Fruit fly (Drosophila melanogaster): Measurements from ENCODE around the gene CG17129.

Gene CG17129

dm6 chr3L:629916-630663 is 50.0 kb downstream of the CG17129 start (continued):
- TF ChIP-seq CG15696 (tag; optimal IDR thresholded peaks at IDR 0.05): no peak
- TF ChIP-seq CG5953 (GFP tag; IDR thresholded peaks at IDR 0.05): peak; percentile 51; the same call in 1 of the 2 replicates
- no peak for TF ChIP-seq Six4 (GFP tag; optimal IDR thresholded peaks at IDR 0.05)
- no peak for TF ChIP-seq CG10431 (GFP tag; optimal IDR thresholded peaks at IDR 0.05)
- no peak for TF ChIP-seq CG30431 (GFP tag; optimal IDR thresholded peaks at IDR 0.05)
- TF ChIP-seq CG13775 (GFP tag; optimal IDR thresholded peaks at IDR 0.05): no peak
- no peak for TF ChIP-seq Nf-YB (GFP tag; optimal IDR thresholded peaks at IDR 0.05)
- no peak for TF ChIP-seq Dp (GFP tag; optimal IDR thresholded peaks at IDR 0.05)
- TF ChIP-seq MTF-1 (GFP tag; optimal IDR thresholded peaks at IDR 0.05; ENCODE audit: borderline replicate concordance): peak; percentile 21
- TF ChIP-seq nerfin-1 (tag; optimal IDR thresholded peaks at IDR 0.05): no peak
- no peak for TF ChIP-seq CG18764 (GFP tag; optimal IDR thresholded peaks at IDR 0.05)
- TF ChIP-seq da (GFP tag; optimal IDR thresholded peaks at IDR 0.05): no peak
- TF ChIP-seq fd64A (GFP tag; optimal IDR thresholded peaks at IDR 0.05): no peak
- no peak for TF ChIP-seq CG2129 (GFP tag; IDR thresholded peaks at IDR 0.05; ENCODE audit: partially characterized antibody)
- no peak for TF ChIP-seq mld (GFP tag; IDR thresholded peaks at IDR 0.05; ENCODE audit: partially characterized antibody)
- TF ChIP-seq vvl (GFP tag; IDR thresholded peaks at IDR 0.05): peak; percentile 71
- no peak for TF ChIP-seq pan (optimal IDR thresholded peaks at IDR 0.05)
- peak in 1 of 2 experiments; percentile 71 for TF ChIP-seq pan (GFP tag; optimal IDR thresholded peaks at IDR 0.05 in 1 of 2, IDR thresholded peaks at IDR 0.05 in 1 of 2)
- no peak for TF ChIP-seq tap (tag; optimal IDR thresholded peaks at IDR 0.05)
- no peak for TF ChIP-seq kah (GFP tag; optimal IDR thresholded peaks at IDR 0.05)
- no peak for TF ChIP-seq Blimp-1 (GFP tag; optimal IDR thresholded peaks at IDR 0.05)
- TF ChIP-seq gem (tag; optimal IDR thresholded peaks at IDR 0.05): peak; percentile 66
- no peak for TF ChIP-seq fd102C (GFP tag; optimal IDR thresholded peaks at IDR 0.05)
- TF ChIP-seq CG10654 (GFP tag; optimal IDR thresholded peaks at IDR 0.05): no peak
- 0 out of 3 replicates have a peak, but pooled peaks have one; percentile 32 for TF ChIP-seq ken (GFP tag; IDR thresholded peaks at IDR 0.05)
- peak; percentile 19 for TF ChIP-seq chn (GFP tag; optimal IDR thresholded peaks at IDR 0.05)
- TF ChIP-seq dm (GFP tag; optimal IDR thresholded peaks at IDR 0.05): no peak
- no peak for TF ChIP-seq Gsc (GFP tag; IDR thresholded peaks at IDR 0.05)
- TF ChIP-seq lilli (GFP tag; optimal IDR thresholded peaks at IDR 0.05): peak; percentile 57
- TF ChIP-seq CG14050 (GFP tag; IDR thresholded peaks at IDR 0.05): peak; percentile 23; the same call in 1 of the 3 replicates
- TF ChIP-seq unc-4 (GFP tag; IDR thresholded peaks at IDR 0.05; ENCODE audit: partially characterized antibody): 0 out of 2 replicates have a peak, but pooled peaks have one; percentile 25
- TF ChIP-seq Atf3 (GFP tag; optimal IDR thresholded peaks at IDR 0.05): no peak
- TF ChIP-seq Myb (GFP tag; optimal IDR thresholded peaks at IDR 0.05): no peak
- TF ChIP-seq lmd (GFP tag; IDR thresholded peaks at IDR 0.05): peak; percentile 59
- no peak for TF ChIP-seq sug (tag; optimal IDR thresholded peaks at IDR 0.05)
- peak; percentile 14 for TF ChIP-seq zfh2 (GFP tag; optimal IDR thresholded peaks at IDR 0.05)
- no peak for TF ChIP-seq salm (tag; optimal IDR thresholded peaks at IDR 0.05)
- TF ChIP-seq Scr (GFP tag; IDR thresholded peaks at IDR 0.05; ENCODE audit: partially characterized antibody): no peak
- TF ChIP-seq CG13624 (GFP tag; optimal IDR thresholded peaks at IDR 0.05): no peak
- no peak for TF ChIP-seq CG9876 (GFP tag; optimal IDR thresholded peaks at IDR 0.05)
- no peak for TF ChIP-seq NK7.1 (GFP tag; optimal IDR thresholded peaks at IDR 0.05)
- TF ChIP-seq NfI (GFP tag; optimal IDR thresholded peaks at IDR 0.05): peak; percentile 63
- peak; percentile 44; the same call in 1 of the 2 replicates for TF ChIP-seq ttk (GFP tag; IDR thresholded peaks at IDR 0.05)
- TF ChIP-seq Hey (tag; optimal IDR thresholded peaks at IDR 0.05): no peak
- TF ChIP-seq slp2 (GFP tag; optimal IDR thresholded peaks at IDR 0.05): no peak
- TF ChIP-seq CG16815 (GFP tag; optimal IDR thresholded peaks at IDR 0.05): peak; percentile 26
- TF ChIP-seq jumu (GFP tag; optimal IDR thresholded peaks at IDR 0.05): no peak
- peak; percentile 25 for TF ChIP-seq Chrac-16 (GFP tag; optimal IDR thresholded peaks at IDR 0.05)
- TF ChIP-seq Ptx1 (GFP tag; IDR thresholded peaks at IDR 0.05): peak; percentile 71
- no peak for TF ChIP-seq Ravus (GFP tag; IDR thresholded peaks at IDR 0.05)
